Worm (Caenorhabditis elegans) whole organism, L4 larva: ENCODE results near the gene fbxa-147.

Experiments used
- D1046.2 ChIP-seq: fragments of 200-800 bp; sonication (Bioruptor generic); IDR thresholded peaks from 2 replicates; pipeline ENCODE4 v1.3.6; 2022; ENCODE audit warnings: missing genetic modification characterization, missing compliant biosample characterization
- F10B5.3 ChIP-seq: sonication (generic microtip); optimal IDR thresholded peaks from 2 replicates; lab custom pipeline; 2016; ENCODE audit warnings: mild to moderate bottlenecking, missing genetic modification characterization, missing compliant biosample characterization
- F49E8.2 ChIP-seq: sonication (generic microtip); optimal IDR thresholded peaks from 2 replicates; lab custom pipeline; 2016; ENCODE audit warnings: missing compliant biosample characterization, mild to moderate bottlenecking, missing genetic modification characterization, borderline replicate concordance
- R02D3.7 ChIP-seq: fragments of 150-350 bp; sonication (generic microtip); optimal IDR thresholded peaks from 3 replicates; lab custom pipeline; 2014; ENCODE audit warnings: missing biosample characterization, missing genetic modification characterization
- ZK337.2 ChIP-seq: fragments of 200-800 bp; sonication (Bioruptor generic); IDR thresholded peaks from 2 replicates; pipeline ENCODE4 v1.3.6; 2022; ENCODE audit warnings: missing genetic modification reagents, missing genetic modification characterization, missing compliant biosample characterization
- aha-1 ChIP-seq: fragments of 150-350 bp; peaks from one replicate; lab custom pipeline; 2014; ENCODE audit warnings: missing biosample characterization, missing genetic modification characterization
- aly-2 ChIP-seq: sonication (generic microtip); optimal IDR thresholded peaks from 2 replicates; lab custom pipeline; 2018; ENCODE audit warnings: missing biosample characterization, missing genetic modification characterization
- arid-1 ChIP-seq: fragments of 200-800 bp; sonication (Bioruptor generic); conservative IDR thresholded peaks from 2 replicates; pipeline ENCODE4 v1.3.6; 2022; ENCODE audit warnings: missing genetic modification reagents, missing genetic modification characterization, missing compliant biosample characterization
- ceh-20 ChIP-seq: fragments of 200-800 bp; sonication (Bioruptor generic); IDR thresholded peaks from 2 replicates; pipeline ENCODE4 v1.3.6; 2022; ENCODE audit warnings: missing genetic modification reagents, missing genetic modification characterization, missing compliant biosample characterization
- ceh-32 ChIP-seq: sonication (generic microtip); optimal IDR thresholded peaks from 2 replicates; lab custom pipeline; 2016; ENCODE audit warnings: mild to moderate bottlenecking, missing genetic modification characterization, missing compliant biosample characterization; ENCODE audit not compliant: poor library complexity
- ces-1 ChIP-seq: fragments of 150-350 bp; sonication (generic microtip); optimal IDR thresholded peaks from 4 replicates; lab custom pipeline; 2014; ENCODE audit warnings: missing biosample characterization, missing genetic modification reagents, missing genetic modification characterization
- daf-8 ChIP-seq: fragments of 200-800 bp; sonication (Bioruptor generic); IDR thresholded peaks from 2 replicates; pipeline ENCODE4 v1.3.6; 2022; ENCODE audit warnings: missing genetic modification characterization, missing compliant biosample characterization
- dmd-6 ChIP-seq: fragments of 200-800 bp; sonication (Bioruptor generic); IDR thresholded peaks from 2 replicates; pipeline ENCODE4 v1.3.6; 2022; ENCODE audit warnings: missing genetic modification reagents, missing genetic modification characterization, missing compliant biosample characterization
- dpl-1 ChIP-seq: fragments of 150-350 bp; optimal IDR thresholded peaks from 2 replicates; lab custom pipeline; 2014; ENCODE audit warnings: missing biosample characterization, missing genetic modification reagents, missing genetic modification characterization
- fkh-10 ChIP-seq: fragments of 150-350 bp; optimal IDR thresholded peaks from 2 replicates; lab custom pipeline; 2014; ENCODE audit warnings: missing biosample characterization, missing genetic modification reagents, missing genetic modification characterization
- hlh-30 ChIP-seq: sonication (generic microtip); optimal IDR thresholded peaks from 2 replicates; lab custom pipeline; 2017; ENCODE audit warnings: antibody characterized with exemption, mild to moderate bottlenecking, missing genetic modification characterization, missing compliant biosample characterization; ENCODE audit not compliant: insufficient read depth
- lim-7 ChIP-seq: fragments of 200-800 bp; sonication (Bioruptor generic); IDR thresholded peaks from 2 replicates; pipeline ENCODE4 v1.3.6; 2022; ENCODE audit warnings: missing genetic modification characterization, missing compliant biosample characterization
- lin-1 ChIP-seq: fragments of 200-800 bp; sonication (Bioruptor generic); IDR thresholded peaks from 2 replicates; pipeline ENCODE4 v1.3.6; 2022; ENCODE audit warnings: missing genetic modification reagents, missing genetic modification characterization, missing compliant biosample characterization
- lin-13 ChIP-seq: fragments of 150-350 bp; optimal IDR thresholded peaks from 2 replicates; lab custom pipeline; 2014; ENCODE audit warnings: missing biosample characterization, missing genetic modification reagents, missing genetic modification characterization
- lin-38 ChIP-seq: fragments of 200-800 bp; sonication (Bioruptor generic); IDR thresholded peaks from 2 replicates; pipeline ENCODE4 v1.3.6; 2022; ENCODE audit warnings: missing genetic modification reagents, missing genetic modification characterization, missing compliant biosample characterization
- madf-9 ChIP-seq: fragments of 200-800 bp; sonication (Bioruptor generic); conservative IDR thresholded peaks from 2 replicates; pipeline ENCODE4 v1.3.6; 2022; ENCODE audit warnings: missing genetic modification reagents, missing genetic modification characterization, missing compliant biosample characterization
- mes-2 ChIP-seq: sonication (generic microtip); optimal IDR thresholded peaks from 2 replicates; lab custom pipeline; 2016; ENCODE audit warnings: missing genotype, mild to moderate bottlenecking, missing genetic modification characterization, missing compliant biosample characterization; ENCODE audit not compliant: poor library complexity, severe bottlenecking
- mxl-3 ChIP-seq: fragments of 200-800 bp; sonication (Bioruptor generic); optimal IDR thresholded peaks from 2 replicates; lab custom pipeline; 2018; ENCODE audit warnings: mild to moderate bottlenecking, missing genetic modification characterization, missing compliant biosample characterization
- nhr-10 ChIP-seq: fragments of 150-350 bp; optimal IDR thresholded peaks from 2 replicates; lab custom pipeline; 2014; ENCODE audit warnings: missing biosample characterization, missing genetic modification characterization
- nhr-28 ChIP-seq: fragments of 150-350 bp; optimal IDR thresholded peaks from 2 replicates; lab custom pipeline; 2014; ENCODE audit warnings: missing biosample characterization, missing genetic modification characterization
- nhr-41 ChIP-seq: fragments of 200-800 bp; sonication (Bioruptor generic); IDR thresholded peaks from 2 replicates; pipeline ENCODE4 v1.3.6; 2022; ENCODE audit warnings: missing genetic modification reagents, missing genetic modification characterization, missing compliant biosample characterization
- nhr-48 ChIP-seq: sonication (generic microtip); optimal IDR thresholded peaks from 2 replicates; lab custom pipeline; 2016; ENCODE audit warnings: mild to moderate bottlenecking, missing genetic modification characterization, missing compliant biosample characterization
- nhr-6 ChIP-seq: fragments of 150-350 bp; optimal IDR thresholded peaks from 2 replicates; lab custom pipeline; 2014; ENCODE audit warnings: missing biosample characterization, missing genetic modification characterization
- rbr-2 ChIP-seq: sonication (generic microtip); optimal IDR thresholded peaks from 2 replicates; lab custom pipeline; 2016; ENCODE audit warnings: missing genotype, missing genetic modification characterization, missing compliant biosample characterization
- saeg-2 ChIP-seq: fragments of 200-800 bp; sonication (Bioruptor generic); IDR thresholded peaks from 2 replicates; pipeline ENCODE4 v1.3.6; 2022; ENCODE audit warnings: missing genetic modification reagents, missing genetic modification characterization, missing compliant biosample characterization
- snpc-4 ChIP-seq: fragments of 150-350 bp; optimal IDR thresholded peaks from 2 replicates; lab custom pipeline; 2014; ENCODE audit warnings: missing biosample characterization, missing genetic modification characterization
- spr-3 ChIP-seq: fragments of 200-800 bp; sonication (Bioruptor generic); optimal IDR thresholded peaks from 2 replicates; lab custom pipeline; 2018; ENCODE audit warnings: mild to moderate bottlenecking, missing genetic modification characterization, missing compliant biosample characterization
- unc-130 ChIP-seq: sonication (generic microtip); optimal IDR thresholded peaks from 2 replicates; lab custom pipeline; 2016; ENCODE audit warnings: missing genetic modification reagents, missing genetic modification characterization, missing compliant biosample characterization
- zfp-3 ChIP-seq: fragments of 200-800 bp; sonication (Bioruptor generic); conservative IDR thresholded peaks from 2 replicates; pipeline ENCODE4 v1.3.6; 2022; ENCODE audit warnings: missing genetic modification reagents, missing genetic modification characterization, missing compliant biosample characterization
- zip-11 ChIP-seq: fragments of 200-800 bp; sonication (Bioruptor generic); IDR thresholded peaks from 2 replicates; pipeline ENCODE4 v1.3.6; 2022; ENCODE audit warnings: missing genetic modification characterization, missing compliant biosample characterization

The fbxa-147 gene

ce11 chrV:14725409-14725808 lies 9.1 kb downstream of the fbxa-147 start:
- TF ChIP-seq nhr-28 (peak; percentile 59), nhr-10 (tag; lab: Kevin White, UChicago) (no peak), lin-13 (GFP tag; lab: Kevin White, UChicago) (no peak), mxl-3 (GFP tag; lab: Kevin White, UChicago) (peak; percentile 3), daf-8 (no peak), rbr-2 (no peak), nhr-48 (tag; lab: Kevin White, UChicago) (peak; percentile 91), dmd-6 (GFP tag; lab: Robert Waterston, UW) (peak; percentile 51)

- TF ChIP-seq hlh-30 (tag; lab: Kevin White, UChicago), result no peak
- no peak for TF ChIP-seq D1046.2 (GFP tag; lab: Robert Waterston, UW)
- TF ChIP-seq aha-1 (tag; lab: Kevin White, UChicago), result peak; percentile 72
- no peak for TF ChIP-seq madf-9 (GFP tag; lab: Robert Waterston, UW)
Observed at ce11 chrV:14726596-14726995, 10.3 kb downstream of the fbxa-147 start, which contains the start of gene Y50E8A.1. TSS of gene Y50E8A.1 (plus strand) at chrV:14726896.

ce11 chrV:14728754-14729153 lies 12.5 kb downstream of the fbxa-147 start, which contains the start of gene Y50E8A.2:
TSS of gene Y50E8A.2 (minus strand) at chrV:14728854.
- TF ChIP-seq ceh-20 (GFP tag; lab: Robert Waterston, UW) (no peak), lim-7 (no peak), ZK337.2 (no peak), unc-130 (GFP tag; lab: Kevin White, UChicago) (no peak), zip-11 (GFP tag; lab: Robert Waterston, UW) (no peak), snpc-4 (tag; lab: Kevin White, UChicago) (no peak), mxl-3 (GFP tag; lab: Kevin White, UChicago) (no peak), arid-1 (GFP tag; lab: Robert Waterston, UW) (no peak), F49E8.2 (tag; lab: Kevin White, UChicago) (no peak), ceh-32 (no peak), hlh-30 (tag; lab: Kevin White, UChicago) (no peak), R02D3.7 (tag; lab: Kevin White, UChicago) (no peak), aly-2 (tag; lab: Kevin White, UChicago) (no peak), zfp-3 (no peak), F10B5.3 (tag; lab: Kevin White, UChicago) (no peak), fkh-10 (GFP tag; lab: Kevin White, UChicago) (no peak)
- TF ChIP-seq, all 104 proteins: peak for 0

ce11 chrV:14729343-14729742 lies 13.0 kb downstream of the fbxa-147 start, which contains the start of gene oig-3:
TSS of gene oig-3 (plus strand) at chrV:14729643.
- TF ChIP-seq nhr-48 (tag; lab: Kevin White, UChicago) (no peak), spr-3 (GFP tag; lab: Kevin White, UChicago) (no peak), lin-1 (GFP tag; lab: Robert Waterston, UW) (no peak), saeg-2 (GFP tag; lab: Robert Waterston, UW) (no peak), dmd-6 (GFP tag; lab: Robert Waterston, UW) (no peak), nhr-41 (GFP tag; lab: Robert Waterston, UW) (no peak), F49E8.2 (tag; lab: Kevin White, UChicago) (no peak), ceh-20 (GFP tag; lab: Robert Waterston, UW) (no peak)

ce11 chrV:14734187-14734765 lies 18.0 kb downstream of the fbxa-147 start, which contains the start of gene unc-61:
TSS of gene unc-61 (minus strand) at chrV:14734237.
- TF ChIP-seq lin-13 (GFP tag; lab: Kevin White, UChicago), result no peak
- peak; percentile 85; the same call in 1 of the 2 replicates for TF ChIP-seq lin-38 (GFP tag; lab: Robert Waterston, UW)
- TF ChIP-seq dpl-1 (GFP tag; lab: Kevin White, UChicago), result peak; percentile 84
- TF ChIP-seq R02D3.7 (tag; lab: Kevin White, UChicago), result peak; percentile 52
- no peak for TF ChIP-seq daf-8
- TF ChIP-seq saeg-2 (GFP tag; lab: Robert Waterston, UW), result no peak
- TF ChIP-seq mes-2 (tag; lab: Kevin White, UChicago), result peak; percentile 35
- peak; percentile 87 for TF ChIP-seq nhr-6 (tag; lab: Kevin White, UChicago)
- peak; percentile 27 for TF ChIP-seq ces-1
- TF ChIP-seq aha-1 (tag; lab: Kevin White, UChicago), result peak; percentile 89
